Fruit fly (Drosophila melanogaster) whole organism, pupa: Measurements from ENCODE around the gene TrpA1.

Experiments used
- CG10348 ChIP-seq: fragments of 200-800 bp; sonication (Bioruptor generic); IDR thresholded peaks from 2 replicates; pipeline ENCODE4 v1.3.6; 2022; ENCODE audit warnings: missing biosample characterization, missing genetic modification characterization
- CG14655 ChIP-seq: fragments of 200-800 bp; sonication (Bioruptor generic); optimal IDR thresholded peaks from 3 replicates; lab custom pipeline; 2017; ENCODE audit warnings: mild to moderate bottlenecking, missing biosample characterization, missing genetic modification reagents, missing genetic modification characterization
- CG32121 ChIP-seq: fragments of 200-800 bp; sonication (Bioruptor generic); IDR thresholded peaks from 2 replicates; pipeline ENCODE4 v1.3.6; 2022; ENCODE audit warnings: missing biosample characterization, missing genetic modification characterization
- CG8159 ChIP-seq: fragments of 200-800 bp; sonication (Bioruptor generic); optimal IDR thresholded peaks from 3 replicates; lab custom pipeline; 2018; ENCODE audit warnings: missing biosample characterization, mild to moderate bottlenecking, missing genetic modification characterization, moderate library complexity
- CG8301 ChIP-seq: fragments of 200-800 bp; sonication (Bioruptor generic); optimal IDR thresholded peaks from 2 replicates; lab custom pipeline; 2018; ENCODE audit warnings: missing biosample characterization, mild to moderate bottlenecking, missing genetic modification characterization
- CG9948 ChIP-seq: fragments of 200-800 bp; sonication (Bioruptor generic); optimal IDR thresholded peaks from 2 replicates; lab custom pipeline; 2018; ENCODE audit warnings: missing biosample characterization, mild to moderate bottlenecking, missing genetic modification characterization, moderate library complexity
- D1 ChIP-seq: fragments of 200-800 bp; sonication (Bioruptor generic); optimal IDR thresholded peaks from 2 replicates; lab custom pipeline; 2018; ENCODE audit warnings: missing biosample characterization, mild to moderate bottlenecking, missing genetic modification characterization, moderate library complexity
- EcR ChIP-seq: fragments of 200-800 bp; sonication (Bioruptor generic); optimal IDR thresholded peaks from 3 replicates; lab custom pipeline; 2019; ENCODE audit warnings: missing biosample characterization, missing genetic modification characterization, mild to moderate bottlenecking, moderate library complexity, missing genetic modification reagents
- Pif1A ChIP-seq: fragments of 200-800 bp; sonication (Bioruptor generic); optimal IDR thresholded peaks from 3 replicates; lab custom pipeline; 2016; ENCODE audit warnings: missing biosample characterization, missing genetic modification characterization
- rn ChIP-seq: fragments of 200-800 bp; sonication (Bioruptor generic); IDR thresholded peaks from 2 replicates; pipeline ENCODE4 v1.3.6; 2022; ENCODE audit warnings: missing biosample characterization, missing genetic modification characterization

- TF ChIP-seq CG9948 (tag; lab: Kevin White, UChicago): no peak
- TF ChIP-seq CG10348 (GFP tag; lab: Robert Waterston, UW): no peak
- no peak for TF ChIP-seq D1
- no peak for TF ChIP-seq rn
- TF ChIP-seq CG8301: no peak
- no peak for TF ChIP-seq Pif1A (GFP tag; lab: Kevin White, UChicago)
- TF ChIP-seq EcR (GFP tag; lab: Kevin White, UChicago): no peak
- no peak for TF ChIP-seq CG32121
- no peak for TF ChIP-seq CG8159 (tag; lab: Kevin White, UChicago)
- no peak for TF ChIP-seq CG14655
Measured at dm6 chr3L:8891167-8891618, 13.8 kb downstream of the TrpA1 start, which contains the start of gene Mcm7.
